Worm (Caenorhabditis elegans) whole organism, early embryonic: ENCODE data around the gene Y45F10B.9.
"Not testable (repeated sequence)": the region's sequence is repeated elsewhere in the genome, so short reads cannot be mapped to it uniquely, and the experiment has no call there.

Source experiments
- aly-1 ChIP-seq: sonication (generic microtip); optimal IDR thresholded peaks from 2 replicates; lab custom pipeline; 2016; ENCODE audit warnings: missing genetic modification characterization, missing compliant biosample characterization
- ceh-13 ChIP-seq: fragments of 200-800 bp; sonication (Bioruptor generic); optimal IDR thresholded peaks from 2 replicates; lab custom pipeline; 2018; ENCODE audit warnings: mild to moderate bottlenecking, missing genetic modification characterization, missing compliant biosample characterization
- hmg-4 ChIP-seq: fragments of 200-800 bp; sonication (Bioruptor generic); optimal IDR thresholded peaks from 2 replicates; lab custom pipeline; 2018; ENCODE audit warnings: mild to moderate bottlenecking, missing genetic modification characterization, missing compliant biosample characterization

DNA sequence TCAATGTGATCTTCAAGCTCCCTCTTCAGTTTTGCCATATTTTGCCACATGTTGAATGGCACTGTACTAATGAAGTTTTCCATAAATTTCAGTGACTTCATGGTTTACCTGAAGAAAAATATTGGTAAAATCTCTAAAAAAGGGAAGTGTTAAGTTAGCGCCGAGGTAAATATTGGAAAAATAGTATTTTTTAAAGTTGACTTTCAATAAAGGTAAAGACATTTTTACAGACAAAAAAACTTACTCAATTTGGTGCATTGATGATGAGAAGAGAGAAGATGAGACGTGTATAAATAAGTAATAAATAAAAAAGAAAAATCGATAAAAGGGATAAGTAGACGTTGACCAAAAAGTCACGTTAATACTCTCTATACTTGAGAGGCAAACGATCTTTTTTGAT lies at the start of gene Y45F10B.9:
- not testable (repeated sequence) for TF ChIP-seq ceh-13 (GFP tag; lab: Kevin White, UChicago); aly-1; hmg-4 (GFP tag; lab: Kevin White, UChicago)
